Worm (Caenorhabditis elegans) whole organism, L4 larva: ENCODE data around the gene ugt-24.
"Not testable (repeated sequence)": the region's sequence is repeated elsewhere in the genome, so short reads cannot be mapped to it uniquely, and the experiment has no call there.

ENCODE experiments used
- F49E8.2 ChIP-seq: sonication (generic microtip); optimal IDR thresholded peaks from 2 replicates; lab custom pipeline; 2016; ENCODE audit warnings: missing compliant biosample characterization, mild to moderate bottlenecking, missing genetic modification characterization, borderline replicate concordance
- attf-4 ChIP-seq: sonication (generic microtip); optimal IDR thresholded peaks from 3 replicates; lab custom pipeline; 2017; ENCODE audit warnings: missing biosample characterization, missing genetic modification characterization
- ceh-28 ChIP-seq: fragments of 150-350 bp; optimal IDR thresholded peaks from 2 replicates; lab custom pipeline; 2014; ENCODE audit warnings: missing biosample characterization, missing genetic modification reagents, missing genetic modification characterization
- lin-13 ChIP-seq: fragments of 150-350 bp; optimal IDR thresholded peaks from 2 replicates; lab custom pipeline; 2014; ENCODE audit warnings: missing biosample characterization, missing genetic modification reagents, missing genetic modification characterization
- nhr-237 ChIP-seq: sonication (generic microtip); optimal IDR thresholded peaks from 2 replicates; lab custom pipeline; 2017; ENCODE audit warnings: missing biosample characterization, missing genetic modification characterization
- nhr-25 ChIP-seq: sonication (generic microtip); optimal IDR thresholded peaks from 2 replicates; lab custom pipeline; 2017; ENCODE audit warnings: missing genetic modification characterization, mild to moderate bottlenecking, missing compliant biosample characterization, antibody characterized with exemption, moderate library complexity, borderline replicate concordance; ENCODE audit not compliant: insufficient read depth
- pha-4 ChIP-seq, 2 experiments: fragments of 150-350 bp in 1 of 2; fragments of 200-800 bp in 1 of 2; sonication (Bioruptor generic) in 1 of 2; IDR thresholded peaks in 1 of 2; optimal IDR thresholded peaks in 1 of 2; 2 replicates each; pipeline versions ENCODE4 v1.3.6 to Lab custom; 2014 to 2022; ENCODE audit warnings: missing genetic modification characterization in 2 of 2, missing genetic modification reagents in 2 of 2, missing biosample characterization in 1 of 2, missing compliant biosample characterization in 1 of 2
- skn-1 ChIP-seq: fragments of 150-350 bp; optimal IDR thresholded peaks from 2 replicates; lab custom pipeline; 2014; ENCODE audit warnings: missing biosample characterization, missing genetic modification characterization

DNA sequence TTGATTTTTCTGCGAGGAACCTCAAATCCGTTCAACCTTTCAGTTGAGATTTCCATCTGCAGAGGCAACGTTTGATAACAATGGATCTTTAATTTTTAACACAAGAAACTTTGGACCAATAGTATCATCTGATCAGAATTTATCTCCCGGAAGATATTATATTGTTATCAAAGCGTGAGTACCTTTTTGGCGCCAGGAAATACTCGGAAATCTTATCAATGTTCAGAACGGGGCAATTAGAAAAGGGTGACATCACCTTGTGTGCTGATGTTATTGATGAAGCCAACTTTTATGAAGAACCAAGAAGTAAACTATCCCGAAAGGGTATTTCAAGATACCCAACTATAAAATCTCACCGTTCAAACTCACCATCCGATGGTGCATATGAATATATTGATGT lies 9.6 kb upstream of the ugt-24 start:
- TF ChIP-seq pha-4 (GFP tag; IDR thresholded peaks at IDR 0.05; lab: Robert Waterston, UW); pha-4 (tag; optimal IDR thresholded peaks at IDR 0.05; lab: Kevin White, UChicago); nhr-237 (tag; lab: Kevin White, UChicago); attf-4 (tag; lab: Kevin White, UChicago); nhr-25 (tag; lab: Kevin White, UChicago); skn-1 (tag; lab: Kevin White, UChicago); lin-13 (GFP tag; lab: Kevin White, UChicago); ceh-28 (tag; lab: Kevin White, UChicago); F49E8.2 (tag; lab: Kevin White, UChicago): not testable (repeated sequence)
